Worm (Caenorhabditis elegans) whole organism, L1 larva: Measurements from ENCODE around the gene C06B8.7.

Experiments used
- ets-5 ChIP-seq: fragments of 200-800 bp; sonication (Bioruptor generic); IDR thresholded peaks from 2 replicates; pipeline ENCODE4 v1.3.6; 2022; ENCODE audit warnings: missing genetic modification characterization, missing compliant biosample characterization
- jun-1 ChIP-seq: fragments of 150-350 bp; optimal IDR thresholded peaks from 2 replicates; lab custom pipeline; 2014; ENCODE audit warnings: missing biosample characterization, missing genetic modification reagents, missing genetic modification characterization
- lin-13 ChIP-seq: fragments of 150-350 bp; optimal IDR thresholded peaks from 2 replicates; lab custom pipeline; 2014; ENCODE audit warnings: missing biosample characterization, missing genetic modification reagents, missing genetic modification characterization
- lsy-2 ChIP-seq, 2 experiments: fragments of 150-350 bp; optimal IDR thresholded peaks; 2 replicates each; lab custom pipeline; 2014; ENCODE audit warnings: missing biosample characterization in 2 of 2, missing genetic modification characterization in 2 of 2
- nhr-85 ChIP-seq: sonication (generic microtip); peaks from one replicate; lab custom pipeline; 2016; ENCODE audit warnings: missing genetic modification characterization, inconsistent platforms, missing compliant biosample characterization
- pqm-1 ChIP-seq: sonication (generic microtip); optimal IDR thresholded peaks from 3 replicates; lab custom pipeline; 2017; ENCODE audit warnings: missing biosample characterization, missing genetic modification characterization

DNA sequence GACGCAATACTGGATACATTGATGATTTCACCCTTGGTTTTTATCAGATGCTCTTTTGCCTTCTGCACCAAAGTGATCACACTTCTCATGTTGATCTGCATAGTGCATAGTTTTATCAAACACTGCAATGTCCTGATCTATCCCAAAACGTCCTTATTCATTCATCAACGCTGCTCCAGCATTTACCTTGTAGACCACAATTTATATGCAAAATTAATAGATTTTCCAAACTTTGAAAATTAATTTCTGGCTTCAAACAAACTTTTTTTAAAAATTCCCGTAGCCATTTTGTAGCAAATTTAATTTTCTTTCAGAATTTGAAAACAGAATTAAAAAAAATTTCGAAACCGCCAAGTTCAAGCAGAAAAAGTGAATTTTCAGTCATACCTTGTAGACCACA is 14.0 kb upstream of the C06B8.7 start, which contains the start of gene C06B8.3:
- TF ChIP-seq lsy-2 (tag; optimal IDR thresholded peaks at IDR 0.05; lab: Kevin White, UChicago) (no peak), ets-5 (GFP tag; lab: Robert Waterston, UW) (no peak), lin-13 (GFP tag; lab: Kevin White, UChicago) (no peak), nhr-85 (no peak), pqm-1 (tag; lab: Kevin White, UChicago) (no peak), jun-1 (tag; lab: Kevin White, UChicago) (no peak)
